Fruit fly (Drosophila melanogaster): ENCODE results near the gene lush.

The lush gene

DNA sequence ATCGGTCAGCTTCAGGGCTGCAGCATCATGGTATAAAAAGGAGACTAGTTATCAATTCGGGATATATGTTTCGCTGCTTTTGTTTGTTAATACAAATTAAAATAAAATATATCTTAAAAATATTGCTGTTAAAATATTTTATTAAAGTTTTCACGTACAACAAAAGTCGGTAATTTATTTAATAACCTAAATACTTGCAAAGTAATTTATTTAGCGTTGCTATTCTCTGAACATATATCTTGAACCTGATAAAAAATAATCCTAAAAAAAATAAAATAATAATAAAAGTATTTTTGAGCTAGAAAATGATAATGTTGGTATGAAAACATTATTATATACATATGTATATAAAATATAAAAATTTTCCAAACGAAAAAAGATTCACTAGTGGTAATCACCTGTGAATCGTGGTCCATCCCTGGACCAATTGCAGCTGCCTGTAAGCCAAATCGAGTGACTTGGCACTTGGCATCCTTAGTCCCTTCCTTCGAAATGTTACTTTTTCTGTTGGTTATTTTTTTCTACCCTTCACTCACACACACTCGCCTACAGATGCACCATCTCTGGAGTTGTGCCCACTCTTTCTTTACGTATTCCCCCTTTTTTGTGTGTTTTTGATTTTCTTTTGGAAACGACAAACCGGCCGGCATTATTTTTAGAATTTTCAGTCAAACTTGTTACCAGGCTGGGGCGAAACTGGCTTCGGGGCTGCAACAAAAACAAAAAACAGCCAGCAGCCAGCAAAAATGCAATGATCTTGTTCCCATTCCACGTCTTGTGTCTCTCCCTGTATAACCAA, 48.5 kb downstream of the lush start (continued):
- TF ChIP-seq CG17385 (GFP tag; optimal IDR thresholded peaks at IDR 0.05) (no peak), zfh1 (GFP tag; IDR thresholded peaks at IDR 0.05) (no peak), crc (GFP tag; optimal IDR thresholded peaks at IDR 0.05) (no peak), HHEX (GFP tag; optimal IDR thresholded peaks at IDR 0.05) (no peak), ac (GFP tag; optimal IDR thresholded peaks at IDR 0.05) (peak; percentile 78), schlank (tag; optimal IDR thresholded peaks at IDR 0.05) (no peak), corto (GFP tag; optimal IDR thresholded peaks at IDR 0.05) (peak; percentile 52), Taf1 (GFP tag; IDR thresholded peaks at IDR 0.05) (no peak), CG31441 (GFP tag; IDR thresholded peaks at IDR 0.05) (peak; percentile 66), zen (tag; optimal IDR thresholded peaks at IDR 0.05) (peak; percentile 53), CG4404 (GFP tag; IDR thresholded peaks at IDR 0.05) (peak; percentile 45), CG16813 (GFP tag; IDR thresholded peaks at IDR 0.05; ENCODE audit: partially characterized antibody) (no peak), prd (optimal IDR thresholded peaks at IDR 0.05) (no peak), prd (GFP tag; IDR thresholded peaks at IDR 0.05) (peak; percentile 31; the same call in 1 of the 3 replicates), CG16779 (GFP tag; IDR thresholded peaks at IDR 0.05) (no peak), CG4424 (GFP tag; optimal IDR thresholded peaks at IDR 0.05) (no peak), Hr39 (optimal IDR thresholded peaks at IDR 0.05) (no peak), Deaf1 (tag; optimal IDR thresholded peaks at IDR 0.05) (no peak), CG1233 (GFP tag; optimal IDR thresholded peaks at IDR 0.05) (peak; percentile 41), trem (tag; optimal IDR thresholded peaks at IDR 0.05) (peak; percentile 22), CG6813 (GFP tag; optimal IDR thresholded peaks at IDR 0.05) (no peak), CG8290 (GFP tag; optimal IDR thresholded peaks at IDR 0.05) (no peak), CG8290 (tag; optimal IDR thresholded peaks at IDR 0.05) (no peak), CG14710 (tag; optimal IDR thresholded peaks at IDR 0.05) (peak; percentile 63), ERR (GFP tag; optimal IDR thresholded peaks at IDR 0.05) (no peak), cwo (GFP tag; optimal IDR thresholded peaks at IDR 0.05) (no peak), fd96Cb (tag; optimal IDR thresholded peaks at IDR 0.05) (peak; percentile 25), lbe (GFP tag; optimal IDR thresholded peaks at IDR 0.05) (peak; percentile 43), nmo (GFP tag; optimal IDR thresholded peaks at IDR 0.05) (peak; percentile 15), jumu (GFP tag; optimal IDR thresholded peaks at IDR 0.05) (no peak), CG13296 (GFP tag; optimal IDR thresholded peaks at IDR 0.05) (no peak), CG10959 (GFP tag; IDR thresholded peaks at IDR 0.05) (no peak), CG7271 (tag; optimal IDR thresholded peaks at IDR 0.05) (no peak), D (optimal IDR thresholded peaks at IDR 0.05) (no peak), D (GFP tag; optimal IDR thresholded peaks at IDR 0.05) (peak; percentile 19), Atf6 (GFP tag; IDR thresholded peaks at IDR 0.05) (no peak), Dek (tag; optimal IDR thresholded peaks at IDR 0.05) (no peak), Dll (GFP tag; IDR thresholded peaks at IDR 0.05; ENCODE audit: partially characterized antibody) (no peak), CG17361 (GFP tag; IDR thresholded peaks at IDR 0.05) (peak; percentile 77), CG3847 (GFP tag; IDR thresholded peaks at IDR 0.05) (no peak), CG8924 (tag; optimal IDR thresholded peaks at IDR 0.05) (peak; percentile 51), exex (tag; optimal IDR thresholded peaks at IDR 0.05) (no peak), H15 (GFP tag; IDR thresholded peaks at IDR 0.05) (no peak), Xrp1 (GFP tag; IDR thresholded peaks at IDR 0.05) (peak; percentile 40; the same call in 1 of the 2 replicates), nerfin-1 (tag; optimal IDR thresholded peaks at IDR 0.05) (no peak), Lhr (GFP tag; optimal IDR thresholded peaks at IDR 0.05) (no peak), ci (GFP tag; IDR thresholded peaks at IDR 0.05) (no peak), CG17802 (tag; optimal IDR thresholded peaks at IDR 0.05) (no peak), CG4820 (GFP tag; optimal IDR thresholded peaks at IDR 0.05) (no peak), B-H2 (GFP tag; optimal IDR thresholded peaks at IDR 0.05) (no peak), pb (GFP tag; optimal IDR thresholded peaks at IDR 0.05) (no peak)
